Fruit fly (Drosophila melanogaster) S2 (cell line): ENCODE data around the gene CG13659.

ENCODE experiments used
- CG8478 ChIP-seq: fragments of >200 bp; optimal IDR thresholded peaks from 2 replicates; lab custom pipeline; 2018
- CTCF ChIP-seq, 2 experiments: fragments of >200 bp; optimal IDR thresholded peaks; 2 replicates each; lab custom pipeline; 2018

DNA sequence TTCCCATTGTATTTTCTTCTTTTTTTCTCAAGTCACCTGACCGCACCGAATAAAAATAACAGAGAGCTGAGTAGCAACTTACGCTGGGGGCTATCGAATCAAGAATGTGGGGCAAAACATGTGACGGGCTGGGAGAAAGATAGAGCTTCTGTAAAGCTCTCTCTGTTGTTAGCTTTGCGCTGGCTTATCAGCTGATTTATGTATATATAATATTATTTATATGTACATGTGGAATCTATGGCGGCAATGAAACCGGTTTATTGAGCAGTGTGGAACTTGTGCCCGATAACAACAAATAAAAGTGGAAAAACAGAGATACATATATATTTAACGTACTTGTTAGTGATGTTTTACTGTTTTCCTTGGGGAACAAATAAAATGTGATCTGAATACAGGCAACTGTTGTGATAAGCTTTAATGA, 7.8 kb upstream of the CG13659 start, which contains the start of gene CG31098:
- TF ChIP-seq CTCF (optimal IDR thresholded peaks at IDR 0.05; lab: Kevin White, UChicago) (no peak), CG8478 (lab: Kevin White, UChicago) (no peak)
